Worm (Caenorhabditis elegans) whole organism, young adult: Measurements from ENCODE around the gene str-19.

Experiments used
- B0336.3 ChIP-seq: fragments of 200-800 bp; sonication (Bioruptor generic); IDR thresholded peaks from 2 replicates; pipeline ENCODE4 v1.3.6; 2022; ENCODE audit warnings: missing genetic modification characterization, missing compliant biosample characterization
- F39B2.1 ChIP-seq: fragments of 200-800 bp; sonication (Bioruptor generic); IDR thresholded peaks from 2 replicates; pipeline ENCODE4 v1.3.6; 2022; ENCODE audit warnings: missing genetic modification reagents, missing genetic modification characterization, missing compliant biosample characterization
- K11D2.4 ChIP-seq: fragments of 200-800 bp; sonication (Bioruptor generic); IDR thresholded peaks from 2 replicates; pipeline ENCODE4 v1.3.6; 2022; ENCODE audit warnings: missing genetic modification reagents, missing genetic modification characterization, missing compliant biosample characterization
- T26A5.8 ChIP-seq: sonication (generic microtip); optimal IDR thresholded peaks from 2 replicates; lab custom pipeline; 2016; ENCODE audit warnings: missing genetic modification characterization, missing compliant biosample characterization
- Y53G8AR.9 ChIP-seq: fragments of 200-800 bp; sonication (Bioruptor generic); conservative IDR thresholded peaks from 2 replicates; pipeline ENCODE4 v1.3.6; 2022; ENCODE audit warnings: missing genetic modification reagents, missing genetic modification characterization, missing compliant biosample characterization
- Y56A3A.18 ChIP-seq: fragments of 200-800 bp; sonication (Bioruptor generic); IDR thresholded peaks from 2 replicates; pipeline ENCODE4 v1.3.6; 2022; ENCODE audit warnings: missing genetic modification reagents, missing genetic modification characterization, missing compliant biosample characterization
- Y79H2A.3 ChIP-seq: fragments of 200-800 bp; sonication (Bioruptor generic); conservative IDR thresholded peaks from 2 replicates; pipeline ENCODE4 v1.3.6; 2022; ENCODE audit warnings: missing genetic modification reagents, missing genetic modification characterization, missing compliant biosample characterization
- atf-7 ChIP-seq: sonication (generic microtip); optimal IDR thresholded peaks from 2 replicates; lab custom pipeline; 2017; ENCODE audit warnings: mild to moderate bottlenecking, missing genetic modification characterization, missing compliant biosample characterization
- attf-5 ChIP-seq: fragments of 200-800 bp; sonication (Bioruptor generic); optimal IDR thresholded peaks from 2 replicates; lab custom pipeline; 2018; ENCODE audit warnings: mild to moderate bottlenecking, missing genetic modification characterization, missing compliant biosample characterization
- attf-6 ChIP-seq: fragments of 200-800 bp; sonication (Bioruptor generic); IDR thresholded peaks from 2 replicates; pipeline ENCODE4 v1.3.6; 2022; ENCODE audit warnings: missing genetic modification reagents, missing genetic modification characterization, missing compliant biosample characterization
- bed-1 ChIP-seq: fragments of 200-800 bp; sonication (Bioruptor generic); IDR thresholded peaks from 2 replicates; pipeline ENCODE4 v1.3.6; 2022; ENCODE audit warnings: missing genetic modification reagents, missing genetic modification characterization, missing compliant biosample characterization
- bed-2 ChIP-seq: fragments of 200-800 bp; sonication (Bioruptor generic); IDR thresholded peaks from 2 replicates; pipeline ENCODE4 v1.3.6; 2022; ENCODE audit warnings: missing genetic modification reagents, missing genetic modification characterization, missing compliant biosample characterization
- cebp-1 ChIP-seq, 2 experiments: fragments of 200-800 bp in 1 of 2; sonication (Bioruptor generic) in 1 of 2; sonication (generic microtip) in 1 of 2; IDR thresholded peaks in 1 of 2; optimal IDR thresholded peaks in 1 of 2; 2 replicates each; pipeline versions ENCODE4 v1.3.6 to Lab custom; 2017 to 2022; ENCODE audit warnings: missing compliant biosample characterization in 2 of 2, missing genetic modification characterization in 2 of 2, mild to moderate bottlenecking in 1 of 2, missing genetic modification reagents in 1 of 2, moderate library complexity in 1 of 2
- ceh-100 ChIP-seq: fragments of 200-800 bp; sonication (Bioruptor generic); IDR thresholded peaks from 2 replicates; pipeline ENCODE4 v1.3.6; 2022; ENCODE audit warnings: missing genetic modification reagents, missing genetic modification characterization, missing compliant biosample characterization
- ceh-27 ChIP-seq: fragments of 200-800 bp; sonication (Bioruptor generic); optimal IDR thresholded peaks from 2 replicates; lab custom pipeline; 2018; ENCODE audit warnings: mild to moderate bottlenecking, missing genetic modification characterization, moderate library complexity, missing compliant biosample characterization
- ceh-58 ChIP-seq: fragments of 200-800 bp; sonication (Bioruptor generic); IDR thresholded peaks from 2 replicates; pipeline ENCODE4 v1.3.6; 2022; ENCODE audit warnings: missing genetic modification characterization, missing compliant biosample characterization
- ceh-79 ChIP-seq: sonication (generic microtip); optimal IDR thresholded peaks from 2 replicates; lab custom pipeline; 2017; ENCODE audit warnings: mild to moderate bottlenecking, missing genetic modification characterization, missing compliant biosample characterization
- ceh-91 ChIP-seq: fragments of 200-800 bp; sonication (Bioruptor generic); IDR thresholded peaks from 2 replicates; pipeline ENCODE4 v1.3.6; 2022; ENCODE audit warnings: missing genetic modification reagents, missing genetic modification characterization, missing compliant biosample characterization
- die-1 ChIP-seq: sonication (generic microtip); optimal IDR thresholded peaks from 2 replicates; lab custom pipeline; 2016; ENCODE audit warnings: missing genotype, mild to moderate bottlenecking, missing genetic modification characterization, missing compliant biosample characterization
- dpff-1 ChIP-seq: sonication (generic microtip); optimal IDR thresholded peaks from 2 replicates; lab custom pipeline; 2017; ENCODE audit warnings: mild to moderate bottlenecking, missing genetic modification characterization, missing compliant biosample characterization
- egl-18 ChIP-seq: fragments of 200-800 bp; sonication (Bioruptor generic); IDR thresholded peaks from 2 replicates; pipeline ENCODE4 v1.3.6; 2022; ENCODE audit warnings: missing genetic modification reagents, missing genetic modification characterization, missing compliant biosample characterization
- egl-44 ChIP-seq: fragments of 200-800 bp; sonication (Bioruptor generic); IDR thresholded peaks from 2 replicates; pipeline ENCODE4 v1.3.6; 2022; ENCODE audit warnings: missing genetic modification reagents, missing genetic modification characterization, missing compliant biosample characterization
- him-1 ChIP-seq: sonication (generic microtip); optimal IDR thresholded peaks from 2 replicates; lab custom pipeline; 2016; ENCODE audit warnings: missing genotype, missing genetic modification reagents, missing genetic modification characterization, missing compliant biosample characterization
- let-526 ChIP-seq: fragments of 200-800 bp; sonication (Bioruptor generic); IDR thresholded peaks from 2 replicates; pipeline ENCODE4 v1.3.6; 2022; ENCODE audit warnings: missing genetic modification reagents, missing genetic modification characterization, missing compliant biosample characterization
- lin-26 ChIP-seq: fragments of 200-800 bp; sonication (Bioruptor generic); IDR thresholded peaks from 2 replicates; pipeline ENCODE4 v1.3.6; 2022; ENCODE audit warnings: missing genetic modification reagents, missing genetic modification characterization, missing compliant biosample characterization
- lin-35 ChIP-seq, 3 experiments: fragments of 150-350 bp in 2 of 3; sonication (generic microtip) in 1 of 3; optimal IDR thresholded peaks; 2 replicates each; lab custom pipeline; 2014 to 2018; ENCODE audit warnings: missing biosample characterization in 3 of 3, missing genetic modification characterization in 3 of 3, missing genetic modification reagents in 3 of 3
- madf-8 ChIP-seq: fragments of 200-800 bp; sonication (Bioruptor generic); conservative IDR thresholded peaks from 2 replicates; pipeline ENCODE4 v1.3.6; 2022; ENCODE audit warnings: missing genetic modification reagents, missing genetic modification characterization, missing compliant biosample characterization
- mcd-1 ChIP-seq: fragments of 200-800 bp; sonication (Bioruptor generic); IDR thresholded peaks from 2 replicates; pipeline ENCODE4 v1.3.6; 2022; ENCODE audit warnings: missing genetic modification reagents, missing genetic modification characterization, missing compliant biosample characterization
- nfya-2 ChIP-seq: fragments of 200-800 bp; sonication (Bioruptor generic); IDR thresholded peaks from 2 replicates; pipeline ENCODE4 v1.3.6; 2022; ENCODE audit warnings: missing genetic modification reagents, missing genetic modification characterization, missing compliant biosample characterization
- nhr-179 ChIP-seq: sonication (generic microtip); optimal IDR thresholded peaks from 2 replicates; lab custom pipeline; 2016; ENCODE audit warnings: mild to moderate bottlenecking, missing genetic modification characterization, missing compliant biosample characterization
- rec-8 ChIP-seq, 2 experiments: sonication (generic microtip); optimal IDR thresholded peaks; 2 replicates each; lab custom pipeline; 2016; ENCODE audit warnings: mild to moderate bottlenecking in 2 of 2, missing genetic modification characterization in 2 of 2, missing genetic modification reagents in 2 of 2, missing genotype in 2 of 2, missing biosample characterization in 1 of 2, missing compliant biosample characterization in 1 of 2, moderate library complexity in 1 of 2
- sea-2 ChIP-seq: fragments of 200-800 bp; sonication (Bioruptor generic); IDR thresholded peaks from 2 replicates; pipeline ENCODE4 v1.3.6; 2022; ENCODE audit warnings: missing genetic modification characterization, missing compliant biosample characterization
- tbp1 ChIP-seq: fragments of 200-800 bp; sonication (Bioruptor generic); optimal IDR thresholded peaks from 2 replicates; lab custom pipeline; 2018; ENCODE audit warnings: mild to moderate bottlenecking, missing genetic modification characterization, missing compliant biosample characterization
- unc-130 ChIP-seq: sonication (generic microtip); optimal IDR thresholded peaks from 2 replicates; lab custom pipeline; 2016; ENCODE audit warnings: missing genetic modification reagents, missing genetic modification characterization, missing compliant biosample characterization
- ztf-22 ChIP-seq: fragments of 200-800 bp; sonication (Bioruptor generic); optimal IDR thresholded peaks from 2 replicates; lab custom pipeline; 2018; ENCODE audit warnings: mild to moderate bottlenecking, missing genetic modification characterization, moderate library complexity, missing compliant biosample characterization
- ztf-3 ChIP-seq: fragments of 200-800 bp; sonication (Bioruptor generic); optimal IDR thresholded peaks from 2 replicates; lab custom pipeline; 2018; ENCODE audit warnings: mild to moderate bottlenecking, missing genetic modification characterization, missing compliant biosample characterization
- ztf-6 ChIP-seq: fragments of 200-800 bp; sonication (Bioruptor generic); IDR thresholded peaks from 2 replicates; pipeline ENCODE4 v1.3.6; 2022; ENCODE audit warnings: missing genetic modification reagents, missing genetic modification characterization, missing compliant biosample characterization

str-19 gene

DNA sequence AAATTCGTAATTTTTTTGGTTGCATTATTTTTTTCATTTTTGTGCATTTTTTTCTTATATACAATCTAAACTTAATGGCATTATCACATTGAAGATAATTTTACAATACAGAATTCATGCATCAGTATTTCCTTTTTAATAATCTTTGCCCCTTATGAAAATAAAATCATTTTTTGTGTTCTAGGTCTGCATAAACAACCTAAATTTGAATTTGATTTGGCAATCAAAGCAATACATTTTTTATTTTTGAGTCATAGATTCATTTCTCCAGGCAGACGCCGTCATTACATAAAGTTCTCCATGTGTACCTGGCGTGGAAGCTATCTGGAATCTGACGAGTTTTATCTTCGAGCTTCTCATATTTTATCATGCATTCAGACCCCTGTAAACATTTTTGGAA lies 22.4 kb downstream of the str-19 start, which contains the start of gene srh-140:
srh-140 (plus strand) TSS at position 301 of the 400 bp plus-strand sequence.
- no peak for TF ChIP-seq attf-5 (GFP tag; lab: Kevin White, UChicago)
- no peak for TF ChIP-seq ztf-3 (GFP tag; lab: Kevin White, UChicago)
- no peak for TF ChIP-seq ceh-79 (tag; lab: Kevin White, UChicago)
- TF ChIP-seq ztf-6 (GFP tag; lab: Robert Waterston, UW), result no peak
- TF ChIP-seq nhr-179 (tag; lab: Kevin White, UChicago), result no peak
- no peak for TF ChIP-seq cebp-1 (GFP tag; IDR thresholded peaks at IDR 0.05; lab: Robert Waterston, UW)
- TF ChIP-seq cebp-1 (tag; optimal IDR thresholded peaks at IDR 0.05; lab: Kevin White, UChicago), result no peak
- no peak for TF ChIP-seq B0336.3 (GFP tag; lab: Robert Waterston, UW)
- no peak for TF ChIP-seq let-526 (GFP tag; lab: Robert Waterston, UW)
- TF ChIP-seq madf-8, result no peak
- TF ChIP-seq sea-2 (GFP tag; lab: Robert Waterston, UW), result no peak
- TF ChIP-seq die-1, result no peak

- no peak for TF ChIP-seq ztf-22 (GFP tag; lab: Kevin White, UChicago)
- no peak for TF ChIP-seq unc-130 (GFP tag; lab: Kevin White, UChicago)
- TF ChIP-seq egl-44 (GFP tag; lab: Robert Waterston, UW), result no peak
- TF ChIP-seq bed-1 (GFP tag; lab: Robert Waterston, UW), result no peak
- no peak for TF ChIP-seq nfya-2 (GFP tag; lab: Robert Waterston, UW)
- no peak for TF ChIP-seq ceh-100 (GFP tag; lab: Robert Waterston, UW)
- TF ChIP-seq ceh-91 (GFP tag; lab: Robert Waterston, UW), result no peak
- no peak for TF ChIP-seq T26A5.8 (tag; lab: Kevin White, UChicago)
- no peak for TF ChIP-seq attf-6 (GFP tag; lab: Robert Waterston, UW)
- TF ChIP-seq Y56A3A.18 (GFP tag; lab: Robert Waterston, UW), result no peak
- TF ChIP-seq, all 124 proteins: peak for 0
These were observed 22.8 kb downstream of the str-19 start for ce11 chrV:15721431-15721830.

ce11 chrV:15719570-15719969 lies 24.7 kb downstream of the str-19 start, which contains the start of gene Y6E2A.7:
Gene Y6E2A.7, plus strand, starts transcription at chrV:15719870.
- TF ChIP-seq him-1 (tag; lab: Kevin White, UChicago), result no peak
- TF ChIP-seq Y79H2A.3 (GFP tag; lab: Robert Waterston, UW), result no peak
- TF ChIP-seq ceh-100 (GFP tag; lab: Robert Waterston, UW), result no peak
- no peak for TF ChIP-seq Y53G8AR.9
- TF ChIP-seq lin-35 (GFP tag; optimal IDR thresholded peaks at IDR 0.05; lab: Kevin White, UChicago), result no peak
- TF ChIP-seq ceh-27, result no peak
- TF ChIP-seq mcd-1, result no peak
- TF ChIP-seq dpff-1, result no peak
- no peak for TF ChIP-seq bed-2 (GFP tag; lab: Robert Waterston, UW)
- no peak for TF ChIP-seq egl-18 (GFP tag; lab: Robert Waterston, UW)

- TF ChIP-seq attf-5 (GFP tag; lab: Kevin White, UChicago), result no peak
- TF ChIP-seq K11D2.4 (GFP tag; lab: Robert Waterston, UW), result no peak
- TF ChIP-seq tbp1 (GFP tag; lab: Kevin White, UChicago), result no peak
- TF ChIP-seq ztf-22 (GFP tag; lab: Kevin White, UChicago), result no peak
- no peak for TF ChIP-seq rec-8 (tag; optimal IDR thresholded peaks at IDR 0.05; lab: Kevin White, UChicago)
- TF ChIP-seq lin-26 (GFP tag; lab: Robert Waterston, UW), result no peak
- no peak for TF ChIP-seq ceh-58 (GFP tag; lab: Robert Waterston, UW)
- TF ChIP-seq ceh-79 (tag; lab: Kevin White, UChicago), result no peak
- no peak for TF ChIP-seq F39B2.1 (GFP tag; lab: Robert Waterston, UW)
- no peak for TF ChIP-seq atf-7 (tag; lab: Kevin White, UChicago)
These were observed 25.7 kb downstream of the str-19 start, which contains the start of gene Y6E2A.5 for ce11 chrV:15718562-15718961. Gene Y6E2A.5, minus strand, starts transcription at chrV:15718662.
